Fruit fly (Drosophila melanogaster): Measurements from ENCODE around the gene CG8010.

- TF ChIP-seq CG10669 (GFP tag; optimal IDR thresholded peaks at IDR 0.05): no peak
- TF ChIP-seq CG9139 (GFP tag; optimal IDR thresholded peaks at IDR 0.05): peak; percentile 31
- TF ChIP-seq Sox14 (GFP tag; optimal IDR thresholded peaks at IDR 0.05): no peak
- TF ChIP-seq CG11762 (GFP tag; optimal IDR thresholded peaks at IDR 0.05; ENCODE audit: insufficient read depth): no peak
- TF ChIP-seq Lpt (GFP tag; optimal IDR thresholded peaks at IDR 0.05): no peak
- no peak for TF ChIP-seq CG31627 (GFP tag; optimal IDR thresholded peaks at IDR 0.05)
- TF ChIP-seq CG3032 (tag; optimal IDR thresholded peaks at IDR 0.05): no peak
- TF ChIP-seq Hr38 (GFP tag; optimal IDR thresholded peaks at IDR 0.05): no peak
These were observed 45.8 kb upstream of the CG8010 start for dm6 chrX:19314283-19315178.

All from whole organism, prepupa.